Fruit fly (Drosophila melanogaster): ENCODE data around the gene CG3558.

The CG3558 gene

DNA sequence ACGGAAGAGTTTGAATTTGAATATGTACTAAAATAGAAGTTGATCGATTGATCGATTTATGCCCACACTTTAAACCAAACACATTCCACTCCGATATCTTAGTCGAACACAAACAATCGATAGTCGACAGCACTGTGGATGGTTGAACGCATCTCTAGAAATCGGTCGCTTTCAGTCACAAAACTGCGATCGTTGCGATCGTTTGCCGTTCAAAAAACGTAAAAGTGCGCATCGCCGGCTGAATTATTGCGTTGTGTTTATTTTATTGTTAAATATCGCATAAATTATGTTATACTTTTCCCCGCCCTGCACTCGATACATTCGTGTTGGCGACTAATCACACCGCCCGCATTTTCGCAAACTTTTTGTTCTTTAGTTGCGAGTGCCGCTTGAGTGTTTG, 6.4 kb downstream of the CG3558 start, which contains the start of gene Ccdc85 (continued):
- peak; percentile 8 for TF ChIP-seq nom (GFP tag; optimal IDR thresholded peaks at IDR 0.05)
- no peak for TF ChIP-seq cg (GFP tag; optimal IDR thresholded peaks at IDR 0.05)
- no peak for TF ChIP-seq chn (GFP tag; optimal IDR thresholded peaks at IDR 0.05)
- TF ChIP-seq hb (GFP tag; IDR thresholded peaks at IDR 0.05; ENCODE audit: partially characterized antibody) = peak; percentile 98
- TF ChIP-seq Blimp-1 (GFP tag; optimal IDR thresholded peaks at IDR 0.05) = peak; percentile 24
- peak; percentile 40 for TF ChIP-seq CG8290 (GFP tag; optimal IDR thresholded peaks at IDR 0.05)
- no peak for TF ChIP-seq CG8290 (tag; optimal IDR thresholded peaks at IDR 0.05)
- TF ChIP-seq CG10979 (tag; optimal IDR thresholded peaks at IDR 0.05) = peak; percentile 32
- TF ChIP-seq CG15601 (tag; optimal IDR thresholded peaks at IDR 0.05) = peak; percentile 84
- peak; percentile 78 for TF ChIP-seq Doc3 (GFP tag; IDR thresholded peaks at IDR 0.05; ENCODE audit: partially characterized antibody)
- TF ChIP-seq CG8924 (tag; optimal IDR thresholded peaks at IDR 0.05) = peak; percentile 51
- peak; percentile 30 for TF ChIP-seq B-H2 (GFP tag; optimal IDR thresholded peaks at IDR 0.05)
- peak; percentile 5 for TF ChIP-seq CG34376 (GFP tag; optimal IDR thresholded peaks at IDR 0.05)
- peak; percentile 84 for TF ChIP-seq BEAF-32 (GFP tag; optimal IDR thresholded peaks at IDR 0.05)
- TF ChIP-seq Opbp (GFP tag; IDR thresholded peaks at IDR 0.05; ENCODE audit: partially characterized antibody) = peak; percentile 96
- no peak; the same call in 1 of the 2 replicates for TF ChIP-seq Atf6 (GFP tag; IDR thresholded peaks at IDR 0.05)
- TF ChIP-seq ERR (GFP tag; optimal IDR thresholded peaks at IDR 0.05) = peak; percentile 15
- peak; percentile 98 for TF ChIP-seq mld (GFP tag; IDR thresholded peaks at IDR 0.05; ENCODE audit: partially characterized antibody)
- TF ChIP-seq CG11560 (tag; IDR thresholded peaks at IDR 0.05) = peak; percentile 50; the same call in 1 of the 3 replicates
- 0 out of 3 replicates have a peak, but pooled peaks have one; percentile 18 for TF ChIP-seq sr (GFP tag; IDR thresholded peaks at IDR 0.05)
- TF ChIP-seq CG9797 (GFP tag; optimal IDR thresholded peaks at IDR 0.05) = peak; percentile 37
- no peak for TF ChIP-seq CG17612 (GFP tag; IDR thresholded peaks at IDR 0.05)
- peak; percentile 7 for TF ChIP-seq CG18262 (tag; optimal IDR thresholded peaks at IDR 0.05)
- TF ChIP-seq CG13287 (GFP tag; IDR thresholded peaks at IDR 0.05; ENCODE audit: partially characterized antibody) = peak; percentile 96
- peak; percentile 11 for TF ChIP-seq caup (GFP tag; optimal IDR thresholded peaks at IDR 0.05; ENCODE audit: severe bottlenecking)
- no peak for TF ChIP-seq CG11247 (GFP tag; IDR thresholded peaks at IDR 0.05)
- peak; percentile 94 for TF ChIP-seq stwl (tag; optimal IDR thresholded peaks at IDR 0.05)
- TF ChIP-seq CG13424 (tag; optimal IDR thresholded peaks at IDR 0.05) = peak; percentile 14
- peak; percentile 12 for TF ChIP-seq Lhr (GFP tag; optimal IDR thresholded peaks at IDR 0.05)
- no peak for TF ChIP-seq tgo (GFP tag; IDR thresholded peaks at IDR 0.05)
- peak; percentile 33 for TF ChIP-seq phol (tag; optimal IDR thresholded peaks at IDR 0.05)
- peak in 1 of 2 experiments; percentile 24 for TF ChIP-seq chif (GFP tag; optimal IDR thresholded peaks at IDR 0.05)
- TF ChIP-seq Scr (GFP tag; IDR thresholded peaks at IDR 0.05; ENCODE audit: partially characterized antibody) = peak; percentile 92
- peak; percentile 99 for TF ChIP-seq CG6791 (GFP tag; IDR thresholded peaks at IDR 0.05; ENCODE audit: partially characterized antibody)
- peak; percentile 23 for TF ChIP-seq vfl (GFP tag; optimal IDR thresholded peaks at IDR 0.05)
- TF ChIP-seq Dp (GFP tag; optimal IDR thresholded peaks at IDR 0.05) = peak; percentile 67
- TF ChIP-seq CG2116 (GFP tag; optimal IDR thresholded peaks at IDR 0.05) = peak; percentile 88
- TF ChIP-seq hbn (GFP tag; IDR thresholded peaks at IDR 0.05; ENCODE audit: partially characterized antibody) = peak; percentile 95
- peak; percentile 27 for TF ChIP-seq sug (tag; optimal IDR thresholded peaks at IDR 0.05)
- TF ChIP-seq CG16813 (GFP tag; IDR thresholded peaks at IDR 0.05; ENCODE audit: partially characterized antibody) = peak; percentile 94
- TF ChIP-seq esg (GFP tag; conservative IDR thresholded peaks at IDR 0.05) = no peak
- TF ChIP-seq CG33557 (GFP tag; optimal IDR thresholded peaks at IDR 0.05) = peak; percentile 7
- no peak for TF ChIP-seq dysf (GFP tag; IDR thresholded peaks at IDR 0.05)
- TF ChIP-seq CG30020 (tag; optimal IDR thresholded peaks at IDR 0.05) = peak; percentile 10
- no peak for TF ChIP-seq lov (optimal IDR thresholded peaks at IDR 0.05)
- 0 out of 3 replicates have a peak, but pooled peaks have one; percentile 26 for TF ChIP-seq lov (GFP tag; IDR thresholded peaks at IDR 0.05)
- no peak for TF ChIP-seq CG17568 (GFP tag; optimal IDR thresholded peaks at IDR 0.05)
- peak; percentile 19 for TF ChIP-seq Side (GFP tag; optimal IDR thresholded peaks at IDR 0.05)
- peak; percentile 18 for TF ChIP-seq jumu (GFP tag; optimal IDR thresholded peaks at IDR 0.05)
